Worm (Caenorhabditis elegans) whole organism, L4 larva: ENCODE data around the gene Y54G2A.10.

Source experiments
- mdl-1 ChIP-seq, 2 experiments: fragments of 150-350 bp in 1 of 2; sonication (generic microtip) in 1 of 2; optimal IDR thresholded peaks; 2 replicates each; lab custom pipeline; 2014 to 2017; ENCODE audit warnings: missing biosample characterization in 2 of 2, missing genetic modification characterization in 2 of 2
- nhr-237 ChIP-seq: sonication (generic microtip); optimal IDR thresholded peaks from 2 replicates; lab custom pipeline; 2017; ENCODE audit warnings: missing biosample characterization, missing genetic modification characterization
- pha-4 ChIP-seq, 2 experiments: fragments of 150-350 bp in 1 of 2; fragments of 200-800 bp in 1 of 2; sonication (Bioruptor generic) in 1 of 2; IDR thresholded peaks in 1 of 2; optimal IDR thresholded peaks in 1 of 2; 2 replicates each; pipeline versions ENCODE4 v1.3.6 to Lab custom; 2014 to 2022; ENCODE audit warnings: missing genetic modification characterization in 2 of 2, missing genetic modification reagents in 2 of 2, missing biosample characterization in 1 of 2, missing compliant biosample characterization in 1 of 2
- unc-130 ChIP-seq: sonication (generic microtip); optimal IDR thresholded peaks from 2 replicates; lab custom pipeline; 2016; ENCODE audit warnings: missing genetic modification reagents, missing genetic modification characterization, missing compliant biosample characterization

DNA sequence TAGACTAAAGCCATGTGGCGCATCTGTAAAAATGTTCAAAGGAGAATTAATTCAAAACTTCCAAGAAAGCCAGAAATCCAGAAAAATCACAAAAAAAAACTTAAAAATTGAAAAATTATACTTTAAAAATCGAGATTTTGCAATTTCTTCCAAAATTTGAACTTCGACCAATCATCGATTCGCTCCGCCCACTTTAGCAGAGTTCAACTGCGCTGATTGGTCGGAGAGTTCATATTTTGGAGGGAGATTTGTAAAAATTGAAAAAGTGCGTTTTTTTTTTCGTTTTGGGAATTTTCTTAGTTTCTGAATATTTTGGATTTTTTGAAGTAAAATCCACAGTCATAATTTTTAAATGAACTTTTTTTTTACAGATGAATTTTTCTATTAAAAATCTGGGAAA, 5.5 kb upstream of the Y54G2A.10 start:
- no peak for TF ChIP-seq unc-130 (GFP tag; lab: Kevin White, UChicago)
- no peak for TF ChIP-seq mdl-1 (tag; optimal IDR thresholded peaks at IDR 0.05; lab: Kevin White, UChicago)
- no peak for TF ChIP-seq pha-4 (GFP tag; IDR thresholded peaks at IDR 0.05; lab: Robert Waterston, UW)
- no peak for TF ChIP-seq pha-4 (tag; optimal IDR thresholded peaks at IDR 0.05; lab: Kevin White, UChicago)
- TF ChIP-seq nhr-237 (tag; lab: Kevin White, UChicago), result no peak
